1 fruit fly cellular context compared by ENCODE assay signal in the genomic region with DNA sequence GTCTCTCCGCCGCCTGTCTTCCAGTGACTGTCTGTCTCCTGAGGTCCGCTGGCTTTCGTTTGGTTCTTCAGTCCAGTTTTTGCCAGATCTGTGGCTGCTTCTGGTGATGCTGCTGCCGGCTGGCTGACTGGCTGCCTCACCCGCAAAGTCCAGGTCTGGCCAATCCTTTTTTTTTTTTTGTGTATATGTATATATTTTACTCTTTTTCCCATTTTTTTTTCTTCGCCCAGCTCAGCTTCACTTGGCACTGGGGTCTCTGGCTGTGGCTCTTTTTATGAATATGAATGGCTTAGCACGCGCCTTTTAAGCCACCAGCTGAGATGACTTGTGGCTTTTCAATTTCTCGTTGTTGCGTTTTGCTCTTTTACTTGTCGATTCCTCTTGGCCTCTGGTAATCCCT.
TF ChIP-seq lines count a peak whose summit lies in the region.

No protein-coding gene starts in this region.

TF ChIP-seq in whole organism, prepupa, 60 proteins besides CTCF, POLR2A, EP300 and RAD21 (continued from another document):
- TF ChIP-seq CG31627 (GFP tag; optimal IDR thresholded peaks at IDR 0.05; lab: Kevin White, UChicago) (no peak), Hr39 (GFP tag; optimal IDR thresholded peaks at IDR 0.05; lab: Kevin White, UChicago) (no peak), CG3032 (tag; optimal IDR thresholded peaks at IDR 0.05; lab: Kevin White, UChicago) (peak; percentile 29), Ets96B (tag; optimal IDR thresholded peaks at IDR 0.05; lab: Kevin White, UChicago) (peak; percentile 43), achi (GFP tag; optimal IDR thresholded peaks at IDR 0.05; lab: Kevin White, UChicago) (no peak), CG6854 (GFP tag; optimal IDR thresholded peaks at IDR 0.05; lab: Kevin White, UChicago) (peak; percentile 23), CG16779 (tag; optimal IDR thresholded peaks at IDR 0.05; lab: Kevin White, UChicago) (peak; percentile 4), fd85E (GFP tag; optimal IDR thresholded peaks at IDR 0.05; lab: Kevin White, UChicago) (no peak), Hr38 (GFP tag; optimal IDR thresholded peaks at IDR 0.05; lab: Kevin White, UChicago) (no peak), Lpt (GFP tag; optimal IDR thresholded peaks at IDR 0.05; lab: Kevin White, UChicago) (peak; percentile 28), topi (GFP tag; optimal IDR thresholded peaks at IDR 0.05; lab: Kevin White, UChicago) (no peak), CG10631 (GFP tag; optimal IDR thresholded peaks at IDR 0.05; lab: Kevin White, UChicago) (no peak), CG9139 (GFP tag; optimal IDR thresholded peaks at IDR 0.05; lab: Kevin White, UChicago) (peak; percentile 83), svp (GFP tag; lab: Kevin White, UChicago) (peak; percentile 55), Sox14 (GFP tag; optimal IDR thresholded peaks at IDR 0.05; lab: Kevin White, UChicago) (no peak)
TF ChIP-seq in whole organism, prepupa: peak in this region for 20.
